Fruit fly (Drosophila melanogaster) whole organism, wandering third instar larva: Measurements from ENCODE around the gene CG45079.

Experiments
- Abd-B ChIP-seq: fragments of >200 bp; optimal IDR thresholded peaks from 2 replicates; lab custom pipeline; 2017; ENCODE audit warnings: missing biosample characterization, missing genetic modification characterization
- CG32264 ChIP-seq: fragments of 200-800 bp; sonication (Bioruptor generic); optimal IDR thresholded peaks from 2 replicates; lab custom pipeline; 2016; ENCODE audit warnings: missing biosample characterization, missing genetic modification characterization
- CG9705 ChIP-seq: fragments of 200-800 bp; sonication (Bioruptor generic); optimal IDR thresholded peaks from 2 replicates; lab custom pipeline; 2018; ENCODE audit warnings: missing biosample characterization, mild to moderate bottlenecking, missing genetic modification characterization
- Dfd ChIP-seq: fragments of >200 bp; optimal IDR thresholded peaks from 2 replicates; lab custom pipeline; 2017; ENCODE audit warnings: missing biosample characterization, missing genetic modification characterization
- GATAd ChIP-seq: sonication (Bioruptor generic); optimal IDR thresholded peaks from 2 replicates; lab custom pipeline; 2016; ENCODE audit warnings: missing biosample characterization, missing genetic modification characterization
- HLH106 ChIP-seq: fragments of 200-800 bp; optimal IDR thresholded peaks from 3 replicates; lab custom pipeline; 2019; ENCODE audit warnings: missing biosample characterization, mild to moderate bottlenecking, missing genetic modification characterization, moderate library complexity
- Hnf4 ChIP-seq: fragments of 200-800 bp; sonication (Bioruptor generic); optimal IDR thresholded peaks from 2 replicates; lab custom pipeline; 2016; ENCODE audit warnings: missing biosample characterization, mild to moderate bottlenecking, missing genetic modification characterization
- Hr78 ChIP-seq: fragments of >200 bp; optimal IDR thresholded peaks from 2 replicates; lab custom pipeline; 2017; ENCODE audit warnings: missing biosample characterization, missing genetic modification characterization
- Hr83 ChIP-seq: fragments of 200-300 bp; sonication (Bioruptor generic); optimal IDR thresholded peaks from 2 replicates; lab custom pipeline; 2016; ENCODE audit warnings: missing biosample characterization, mild to moderate bottlenecking, missing genetic modification characterization, moderate library complexity; ENCODE audit not compliant: poor library complexity, severe bottlenecking
- Jra ChIP-seq: sonication (Bioruptor generic); optimal IDR thresholded peaks from 2 replicates; lab custom pipeline; 2016; ENCODE audit warnings: missing biosample characterization, missing genetic modification characterization
- Mio ChIP-seq: sonication (Bioruptor generic); optimal IDR thresholded peaks from 2 replicates; lab custom pipeline; 2016; ENCODE audit warnings: missing biosample characterization, missing genetic modification characterization
- Myc ChIP-seq: fragments of >200 bp; optimal IDR thresholded peaks from 2 replicates; lab custom pipeline; 2017
- N ChIP-seq: fragments of >200 bp; optimal IDR thresholded peaks from 2 replicates; lab custom pipeline; 2018; ENCODE audit warnings: missing biosample characterization, missing external identifiers, missing genetic modification characterization
- OdsH ChIP-seq: fragments of 200-800 bp; sonication (Bioruptor generic); optimal IDR thresholded peaks from 2 replicates; lab custom pipeline; 2016; ENCODE audit warnings: missing biosample characterization, mild to moderate bottlenecking, missing genetic modification characterization
- Rel ChIP-seq, 2 experiments: fragments of 200-800 bp; sonication (Bioruptor generic) in 1 of 2; optimal IDR thresholded peaks; 2 replicates in 1 of 2; 3 replicates in 1 of 2; lab custom pipeline; 2016 to 2019; ENCODE audit warnings: mild to moderate bottlenecking in 2 of 2, missing biosample characterization in 2 of 2, missing genetic modification characterization in 2 of 2, moderate library complexity in 1 of 2
- Sp1 ChIP-seq: fragments of 200-800 bp; sonication (Bioruptor generic); optimal IDR thresholded peaks from 3 replicates; lab custom pipeline; 2019; ENCODE audit warnings: missing biosample characterization, mild to moderate bottlenecking, missing genetic modification characterization, moderate library complexity
- Vsx2 ChIP-seq: fragments of 200-300, 225-300 bp; sonication (Bioruptor generic); optimal IDR thresholded peaks from 2 replicates; lab custom pipeline; 2018; ENCODE audit warnings: missing biosample characterization, missing genetic modification characterization; ENCODE audit not compliant: partially characterized antibody
- br ChIP-seq: fragments of 200-800 bp; sonication (Bioruptor generic); optimal IDR thresholded peaks from 2 replicates; lab custom pipeline; 2016; ENCODE audit warnings: missing biosample characterization, missing genetic modification characterization
- dl ChIP-seq, 2 experiments: fragments of 175-275, 200-275 bp in 1 of 2; fragments of 200-275 bp in 1 of 2; sonication (Bioruptor generic); optimal IDR thresholded peaks; lab custom pipeline; 2018; ENCODE audit warnings: mild to moderate bottlenecking in 2 of 2, missing biosample characterization in 2 of 2, missing genetic modification characterization in 2 of 2, moderate library complexity in 2 of 2; ENCODE audit not compliant: partially characterized antibody in 2 of 2, insufficient read depth in 1 of 2
- dmrt93B ChIP-seq: fragments of 200-800 bp; sonication (Bioruptor generic); optimal IDR thresholded peaks from 2 replicates; lab custom pipeline; 2018; ENCODE audit warnings: missing biosample characterization, mild to moderate bottlenecking, missing genetic modification characterization
- ey ChIP-seq: fragments of 200-800 bp; sonication (Bioruptor generic); optimal IDR thresholded peaks from 2 replicates; lab custom pipeline; 2016; ENCODE audit warnings: missing biosample characterization, missing genetic modification characterization
- foxo ChIP-seq, 2 experiments: fragments of 200-800 bp; sonication (Bioruptor generic); optimal IDR thresholded peaks; 2 replicates in 1 of 2; 3 replicates in 1 of 2; lab custom pipeline; 2016 to 2017; ENCODE audit warnings: missing biosample characterization in 2 of 2, missing genetic modification characterization in 2 of 2
- fru ChIP-seq: fragments of 200-800 bp; sonication (Bioruptor generic); optimal IDR thresholded peaks from 3 replicates; lab custom pipeline; 2016; ENCODE audit warnings: missing biosample characterization, mild to moderate bottlenecking, missing genetic modification characterization
- h ChIP-seq: fragments of 200-800 bp; sonication (Bioruptor generic); optimal IDR thresholded peaks from 3 replicates; lab custom pipeline; 2016; ENCODE audit warnings: missing biosample characterization, mild to moderate bottlenecking, missing genetic modification characterization
- jim ChIP-seq: fragments of 175-275, 200-325 bp; sonication (Bioruptor generic); optimal IDR thresholded peaks from 2 replicates; lab custom pipeline; 2016; ENCODE audit warnings: missing biosample characterization, mild to moderate bottlenecking, missing genetic modification characterization
- pan ChIP-seq: fragments of >200 bp; optimal IDR thresholded peaks from 2 replicates; lab custom pipeline; 2017
- psq ChIP-seq: fragments of 200-800 bp; sonication (Bioruptor generic); optimal IDR thresholded peaks from 3 replicates; lab custom pipeline; 2017; ENCODE audit warnings: missing biosample characterization, mild to moderate bottlenecking, missing genetic modification characterization, moderate library complexity
- rgr ChIP-seq: fragments of 200-800 bp; sonication (Bioruptor generic); optimal IDR thresholded peaks from 3 replicates; lab custom pipeline; 2016; ENCODE audit warnings: missing biosample characterization, mild to moderate bottlenecking, missing genetic modification characterization
- sage ChIP-seq: fragments of 200-800 bp; sonication (Bioruptor generic); optimal IDR thresholded peaks from 2 replicates; lab custom pipeline; 2016; ENCODE audit warnings: missing biosample characterization, mild to moderate bottlenecking, missing genetic modification characterization
- sv ChIP-seq: fragments of 200-800 bp; sonication (Bioruptor generic); optimal IDR thresholded peaks from 3 replicates; lab custom pipeline; 2016; ENCODE audit warnings: missing biosample characterization, missing genetic modification characterization
- tai ChIP-seq: sonication (Bioruptor generic); optimal IDR thresholded peaks from 2 replicates; lab custom pipeline; 2016; ENCODE audit warnings: missing biosample characterization, missing genetic modification characterization
- woc ChIP-seq: sonication (Bioruptor generic); optimal IDR thresholded peaks from 2 replicates; lab custom pipeline; 2016; ENCODE audit warnings: missing biosample characterization, mild to moderate bottlenecking, missing genetic modification characterization

CG45079 gene

DNA sequence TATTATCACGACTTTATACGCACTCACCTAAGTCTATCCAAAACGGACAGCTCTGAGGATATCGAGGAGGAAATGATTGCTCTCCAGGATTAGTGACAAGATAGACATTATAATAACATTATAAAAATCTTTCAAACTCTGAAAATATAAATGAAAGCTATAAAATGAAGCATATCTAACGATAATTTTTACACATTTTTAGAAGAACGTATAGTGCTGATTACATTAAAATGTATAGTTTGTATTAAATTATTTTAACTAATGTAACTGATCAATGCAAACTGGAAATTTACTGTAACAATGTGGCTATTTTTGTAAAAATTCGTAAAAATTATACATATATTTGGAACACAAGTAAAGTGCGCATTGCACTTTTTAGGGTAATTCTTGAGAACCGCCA, 14.4 kb downstream of the CG45079 start, which contains the start of gene CG5265:
CG5265 (plus strand) TSS at position 301 of the 400 bp plus-strand sequence.
- no peak for TF ChIP-seq Hr78 (GFP tag; lab: Kevin White, UChicago)
- TF ChIP-seq Myc = no peak
- no peak for TF ChIP-seq tai
- TF ChIP-seq Hr83 (GFP tag; lab: Kevin White, UChicago) = no peak
- no peak for TF ChIP-seq Rel (GFP tag; optimal IDR thresholded peaks at IDR 0.05; lab: Kevin White, UChicago)
- no peak for TF ChIP-seq Rel (tag; optimal IDR thresholded peaks at IDR 0.05; lab: Kevin White, UChicago)
- no peak for TF ChIP-seq Abd-B (GFP tag; lab: Kevin White, UChicago)
- TF ChIP-seq dmrt93B (GFP tag; lab: Kevin White, UChicago) = no peak
- no peak for TF ChIP-seq HLH106 (tag; lab: Kevin White, UChicago)
- TF ChIP-seq woc (GFP tag; lab: Kevin White, UChicago) = no peak
- TF ChIP-seq OdsH (GFP tag; lab: Kevin White, UChicago) = no peak
- TF ChIP-seq dl (GFP tag; optimal IDR thresholded peaks at IDR 0.05; lab: Kevin White, UChicago; ENCODE audit: insufficient read depth in 1 of 2, partially characterized antibody in 2 of 2) = no peak

DNA sequence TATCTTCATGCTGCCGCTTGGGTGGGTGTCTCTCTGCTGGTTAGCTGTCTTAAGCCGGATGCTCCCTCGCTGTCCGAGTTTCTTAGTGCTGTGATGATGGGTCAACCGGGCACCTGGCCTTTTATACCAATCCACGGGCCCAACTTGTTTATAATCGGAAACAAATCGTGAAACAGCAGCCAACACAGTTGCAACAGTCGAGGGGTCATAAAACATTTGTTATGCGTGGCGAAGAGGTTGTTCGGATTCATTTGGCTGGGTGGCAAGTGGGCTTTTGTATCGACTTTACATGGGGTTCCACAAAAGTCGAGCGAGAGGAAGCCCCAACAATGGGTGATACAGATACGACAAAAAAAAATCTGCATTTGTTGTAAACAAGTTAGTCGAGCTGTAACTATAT, 18.0 kb downstream of the CG45079 start, which contains the start of gene TwdlW:
TwdlW (minus strand) TSS at position 101 of the 400 bp plus-strand sequence.
- no peak for TF ChIP-seq dmrt93B (GFP tag; lab: Kevin White, UChicago)
- TF ChIP-seq OdsH (GFP tag; lab: Kevin White, UChicago) = no peak
- TF ChIP-seq Hr78 (GFP tag; lab: Kevin White, UChicago) = no peak
- TF ChIP-seq psq (GFP tag; lab: Kevin White, UChicago) = no peak
- no peak for TF ChIP-seq Dfd
- TF ChIP-seq sv (GFP tag; lab: Kevin White, UChicago) = no peak
- TF ChIP-seq br (GFP tag; lab: Kevin White, UChicago) = no peak
- TF ChIP-seq CG9705 (GFP tag; lab: Kevin White, UChicago) = no peak
- TF ChIP-seq Rel (GFP tag; optimal IDR thresholded peaks at IDR 0.05; lab: Kevin White, UChicago) = no peak
- TF ChIP-seq Rel (tag; optimal IDR thresholded peaks at IDR 0.05; lab: Kevin White, UChicago) = no peak

DNA sequence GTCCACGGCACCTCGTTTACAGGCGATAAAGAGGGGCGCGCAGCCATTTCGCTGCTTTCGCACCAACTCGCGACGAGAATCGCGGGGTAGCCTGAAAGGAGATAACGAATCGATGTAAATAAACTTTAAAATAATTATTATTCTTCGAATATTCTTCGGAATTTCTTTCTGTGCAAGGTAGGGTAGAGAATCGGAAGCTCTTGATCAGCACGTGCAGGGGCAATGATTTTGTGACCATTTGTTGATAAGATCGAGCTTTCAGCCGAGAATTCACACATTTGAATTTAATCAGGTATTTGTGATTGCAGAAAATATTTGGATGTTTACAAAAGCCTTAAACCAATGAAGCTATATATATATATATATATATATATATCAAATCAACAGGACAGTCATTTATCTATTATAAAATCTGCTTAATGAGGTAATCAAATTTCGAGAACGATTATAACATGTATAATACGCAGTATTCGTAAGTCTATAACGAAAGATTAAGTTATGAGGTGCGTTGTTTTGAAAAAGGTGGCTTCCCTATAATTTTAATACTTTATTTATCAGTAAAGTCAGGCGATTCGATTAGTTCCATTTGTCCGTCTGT, 23.5 kb downstream of the CG45079 start:
- TF ChIP-seq br (GFP tag; lab: Kevin White, UChicago) (no peak), Rel (GFP tag; optimal IDR thresholded peaks at IDR 0.05; lab: Kevin White, UChicago) (no peak), Rel (tag; optimal IDR thresholded peaks at IDR 0.05; lab: Kevin White, UChicago) (peak; percentile 81), Vsx2 (GFP tag; lab: Kevin White, UChicago) (no peak), Hr78 (GFP tag; lab: Kevin White, UChicago) (no peak), rgr (peak; percentile 21), fru (GFP tag; lab: Kevin White, UChicago) (no peak), h (peak; percentile 32)

DNA sequence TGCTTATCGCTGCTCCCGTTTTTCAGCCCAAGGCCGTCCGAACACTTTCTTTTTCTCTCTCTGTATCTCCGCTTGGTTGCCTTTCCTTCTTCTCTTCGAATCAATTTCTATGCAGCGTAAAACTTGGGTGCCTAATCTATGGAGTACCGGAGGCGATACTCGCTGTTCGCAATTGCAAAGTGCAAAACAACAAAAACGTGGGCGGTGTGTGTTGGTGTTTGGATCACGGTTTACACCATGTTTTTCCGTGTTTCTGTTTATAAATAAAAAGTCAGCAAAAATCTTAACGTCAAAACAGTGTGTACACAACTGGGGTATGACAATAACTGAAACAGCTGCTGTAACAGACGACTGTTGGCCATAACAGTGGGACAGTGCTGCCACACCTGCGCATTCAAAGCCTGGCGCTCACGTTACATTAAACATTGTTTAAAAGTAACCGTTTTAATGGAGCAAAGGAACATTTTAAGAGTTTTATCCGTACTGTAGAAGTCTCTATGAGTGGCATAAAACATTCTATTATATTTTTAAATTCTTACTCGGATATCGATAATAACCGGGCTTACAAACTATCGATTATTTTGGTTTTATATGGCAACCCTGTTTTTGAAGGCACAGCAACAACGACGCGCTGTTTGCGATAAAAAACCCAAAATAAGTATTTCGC, 24.9 kb downstream of the CG45079 start, which contains the start of the genes m-cup and Det:
m-cup (minus strand) TSS at position 333 of the 667 bp plus-strand sequence.
Det (plus strand) TSS at position 588 of the 667 bp plus-strand sequence.
- peak; percentile 42 for TF ChIP-seq Hr83 (GFP tag; lab: Kevin White, UChicago)
- TF ChIP-seq rgr = peak; percentile 20
- TF ChIP-seq Sp1 (GFP tag; lab: Kevin White, UChicago) = no peak
- peak; percentile 21 for TF ChIP-seq HLH106 (tag; lab: Kevin White, UChicago)
- no peak for TF ChIP-seq psq (GFP tag; lab: Kevin White, UChicago)
- peak; percentile 29 for TF ChIP-seq fru (GFP tag; lab: Kevin White, UChicago)
- peak in 1 of 2 experiments; percentile 38 for TF ChIP-seq foxo (GFP tag; optimal IDR thresholded peaks at IDR 0.05; lab: Kevin White, UChicago)
- TF ChIP-seq N = no peak
- TF ChIP-seq Mio (GFP tag; lab: Kevin White, UChicago) = no peak
- TF ChIP-seq h = peak; percentile 25
- peak; percentile 16 for TF ChIP-seq ey
- TF ChIP-seq Jra (GFP tag; lab: Kevin White, UChicago) = peak; percentile 28
- TF ChIP-seq Rel (GFP tag; optimal IDR thresholded peaks at IDR 0.05; lab: Kevin White, UChicago) = no peak
- peak; percentile 38 for TF ChIP-seq Rel (tag; optimal IDR thresholded peaks at IDR 0.05; lab: Kevin White, UChicago)
- TF ChIP-seq sage (GFP tag; lab: Kevin White, UChicago) = peak; percentile 21
- TF ChIP-seq CG9705 (GFP tag; lab: Kevin White, UChicago) = peak; percentile 10

DNA sequence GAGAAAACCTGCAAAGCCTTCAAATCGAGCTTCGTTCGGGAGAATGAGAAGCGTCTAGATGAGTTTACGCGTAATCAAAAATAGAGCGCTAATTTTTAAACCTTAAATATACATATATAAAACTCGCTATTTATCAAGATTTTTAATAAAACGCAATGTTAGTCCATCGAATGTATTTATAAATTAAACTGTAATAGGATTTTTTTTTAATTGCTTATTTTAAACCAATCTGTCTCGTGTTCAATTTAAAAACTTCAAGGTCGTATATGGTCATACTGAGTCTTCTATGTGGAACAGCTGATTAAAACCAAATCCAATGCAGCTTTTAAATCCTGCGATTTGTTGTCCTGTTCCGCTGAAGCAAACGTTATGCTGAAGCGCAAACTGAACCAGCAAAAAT, 26.0 kb downstream of the CG45079 start, which contains the start of gene Smug:
Smug (plus strand) TSS at position 301 of the 400 bp plus-strand sequence.
- TF ChIP-seq fru (GFP tag; lab: Kevin White, UChicago) (no peak), sage (GFP tag; lab: Kevin White, UChicago) (no peak), rgr (no peak), Hnf4 (GFP tag; lab: Kevin White, UChicago) (no peak), Hr83 (GFP tag; lab: Kevin White, UChicago) (no peak), tai (no peak), pan (no peak), ey (no peak), dl (GFP tag; optimal IDR thresholded peaks at IDR 0.05; lab: Kevin White, UChicago; ENCODE audit: insufficient read depth in 1 of 2, partially characterized antibody in 2 of 2) (no peak), jim (no peak), Sp1 (GFP tag; lab: Kevin White, UChicago) (no peak), CG32264 (no peak), GATAd (GFP tag; lab: Kevin White, UChicago) (no peak), N (no peak), HLH106 (tag; lab: Kevin White, UChicago) (no peak)
